Worm (Caenorhabditis elegans): ENCODE results near the gene cox-18.
A peak's percentile ranks its signal among the peaks of the same experiment; 100 is the strongest.

Gene cox-18

ce11 chrIV:1067430-1067829 lies 29.8 kb upstream of the cox-18 start, which contains the start of gene znf-782 (continued):
- TF ChIP-seq dmd-9 (GFP tag; IDR thresholded peaks at IDR 0.05), result no peak
- peak; percentile 47 for TF ChIP-seq pqm-1 (tag; optimal IDR thresholded peaks at IDR 0.05)
- TF ChIP-seq D1046.2 (GFP tag; IDR thresholded peaks at IDR 0.05), result no peak
- no peak for TF ChIP-seq daf-12 (tag; optimal IDR thresholded peaks at IDR 0.05)
- TF ChIP-seq F26F4.8 (GFP tag; conservative IDR thresholded peaks at IDR 0.05), result no peak
- TF ChIP-seq Y5F2A.4 (GFP tag; optimal IDR thresholded peaks at IDR 0.05), result no peak
- no peak for TF ChIP-seq zfp-3 (GFP tag; conservative IDR thresholded peaks at IDR 0.05)
- TF ChIP-seq ama-1 (optimal IDR thresholded peaks at IDR 0.05), result no peak
- TF ChIP-seq rbr-2 (tag; optimal IDR thresholded peaks at IDR 0.05), result peak; percentile 35
- TF ChIP-seq nhr-111 (GFP tag; optimal IDR thresholded peaks at IDR 0.05), result peak; percentile 41
- TF ChIP-seq daf-8 (GFP tag; IDR thresholded peaks at IDR 0.05), result no peak
- TF ChIP-seq lsy-2 (tag; optimal IDR thresholded peaks at IDR 0.05), result peak in 1 of 2 experiments; percentile 1
- no peak for TF ChIP-seq R02D3.7 (tag; optimal IDR thresholded peaks at IDR 0.05)

DNA sequence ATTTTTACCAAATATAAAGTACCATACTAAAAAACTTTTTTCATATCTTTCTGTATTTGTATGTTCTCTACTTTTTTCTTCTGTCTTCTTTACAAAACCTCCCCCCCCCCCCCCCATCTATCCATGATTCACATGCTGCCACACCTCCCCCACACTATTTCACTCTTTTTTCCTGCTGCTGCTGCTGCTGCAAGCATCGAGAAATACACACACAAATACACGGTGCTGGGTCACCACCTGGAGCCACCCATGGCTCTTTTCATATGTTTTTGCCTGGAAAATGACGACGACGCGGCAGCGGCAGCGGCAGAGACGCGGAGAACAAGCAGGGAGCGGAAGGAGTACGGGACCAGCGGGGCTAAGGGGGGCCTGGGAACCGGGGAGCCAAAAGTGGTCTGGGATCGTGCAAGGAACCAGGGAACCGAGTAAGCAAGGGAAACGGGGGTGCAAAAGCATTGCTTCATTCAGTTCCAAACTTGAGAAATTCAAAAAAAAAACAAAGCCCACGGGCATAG lies 28.5 kb upstream of the cox-18 start:
- TF ChIP-seq hmg-1.1 (GFP tag; IDR thresholded peaks at IDR 0.05), result no peak
- peak; percentile 33; the same call in 1 of the 2 replicates for TF ChIP-seq pha-4 (GFP tag; IDR thresholded peaks at IDR 0.05)
- TF ChIP-seq pha-4 (tag; optimal IDR thresholded peaks at IDR 0.05), result no peak
- peak; percentile 65 for TF ChIP-seq aha-1 (tag)
- TF ChIP-seq hlh-11 (tag; optimal IDR thresholded peaks at IDR 0.05), result peak; percentile 72
- no peak for TF ChIP-seq lim-7 (GFP tag; IDR thresholded peaks at IDR 0.05)
- no peak for TF ChIP-seq dve-1 (tag; optimal IDR thresholded peaks at IDR 0.05; ENCODE audit: insufficient read depth)
- TF ChIP-seq nhr-28 (tag; optimal IDR thresholded peaks at IDR 0.05), result no peak
- no peak for TF ChIP-seq daf-16 (GFP tag; optimal IDR thresholded peaks at IDR 0.05)
- peak; percentile 2 for TF ChIP-seq daf-16 (tag; optimal IDR thresholded peaks at IDR 0.05)
- no peak for TF ChIP-seq T20F7.1 (GFP tag; optimal IDR thresholded peaks at IDR 0.05)
- TF ChIP-seq ctbp-1 (GFP tag; IDR thresholded peaks at IDR 0.05), result no peak
- no peak for TF ChIP-seq Y48G9A.11 (GFP tag; IDR thresholded peaks at IDR 0.05)
- peak; percentile 92 for TF ChIP-seq set-16 (GFP tag; IDR thresholded peaks at IDR 0.05)

ce11 chrIV:1070383-1070782 lies 26.9 kb upstream of the cox-18 start:
- TF ChIP-seq ztf-11 (tag; optimal IDR thresholded peaks at IDR 0.05) (no peak), zfp-3 (GFP tag; conservative IDR thresholded peaks at IDR 0.05) (no peak), fos-1 (tag; optimal IDR thresholded peaks at IDR 0.05) (no peak), ctbp-1 (GFP tag; IDR thresholded peaks at IDR 0.05) (peak; percentile 86), gei-8 (GFP tag; optimal IDR thresholded peaks at IDR 0.05) (no peak), egl-27 (tag; optimal IDR thresholded peaks at IDR 0.05) (no peak), T20F7.1 (GFP tag; optimal IDR thresholded peaks at IDR 0.05) (no peak), ZK337.2 (GFP tag; IDR thresholded peaks at IDR 0.05) (no peak), ama-1 (optimal IDR thresholded peaks at IDR 0.05) (no peak), daf-16 (GFP tag; optimal IDR thresholded peaks at IDR 0.05) (peak in 1 of 2 experiments; percentile 86), daf-16 (tag; optimal IDR thresholded peaks at IDR 0.05) (peak; percentile 89), spr-1 (tag; optimal IDR thresholded peaks at IDR 0.05) (peak; percentile 61), dve-1 (tag; optimal IDR thresholded peaks at IDR 0.05; ENCODE audit: insufficient read depth) (peak; percentile 97), mdt-29 (GFP tag; IDR thresholded peaks at IDR 0.05) (no peak), sdz-12 (GFP tag; optimal IDR thresholded peaks at IDR 0.05) (no peak), nhr-10 (tag; optimal IDR thresholded peaks at IDR 0.05) (peak; percentile 34), lin-13 (GFP tag; optimal IDR thresholded peaks at IDR 0.05) (peak; percentile 67), hlh-30 (tag; optimal IDR thresholded peaks at IDR 0.05; ENCODE audit: insufficient read depth) (peak; percentile 94), hlh-11 (tag; optimal IDR thresholded peaks at IDR 0.05) (peak; percentile 99), F37D6.2 (tag; optimal IDR thresholded peaks at IDR 0.05) (peak; percentile 81), set-16 (GFP tag; IDR thresholded peaks at IDR 0.05) (peak; percentile 95), madf-5 (GFP tag; IDR thresholded peaks at IDR 0.05) (0 out of 4 replicates have a peak, but pooled peaks of 1 of the 2 experiments have one; percentile 35), hif-1 (tag; optimal IDR thresholded peaks at IDR 0.05) (peak; percentile 2 to 89), aha-1 (tag) (peak; percentile 79), nhr-48 (tag; optimal IDR thresholded peaks at IDR 0.05) (peak; percentile 86), Y75B8A.6 (GFP tag; IDR thresholded peaks at IDR 0.05) (no peak), unc-62 (GFP tag; optimal IDR thresholded peaks at IDR 0.05 in 1 of 2) (peak in 1 of 2 experiments; percentile 51), unc-62 (tag; optimal IDR thresholded peaks at IDR 0.05) (no peak), F10B5.3 (tag; optimal IDR thresholded peaks at IDR 0.05) (peak; percentile 46), Y48G9A.11 (GFP tag; IDR thresholded peaks at IDR 0.05) (no peak), dpl-1 (GFP tag; optimal IDR thresholded peaks at IDR 0.05) (peak; percentile 56), rbr-2 (tag; optimal IDR thresholded peaks at IDR 0.05) (peak; percentile 91), zag-1 (tag; optimal IDR thresholded peaks at IDR 0.05) (peak; percentile 43)
